Worm (Caenorhabditis elegans) whole organism, late embryonic: ENCODE measurements around the gene T07A9.14.

Experiments used
- ceh-22 ChIP-seq: sonication (generic microtip); optimal IDR thresholded peaks from 2 replicates; lab custom pipeline; 2017; ENCODE audit warnings: missing biosample characterization, missing genetic modification characterization
- ceh-24 ChIP-seq: sonication (generic microtip); optimal IDR thresholded peaks from 2 replicates; lab custom pipeline; 2016; ENCODE audit warnings: mild to moderate bottlenecking, missing genetic modification characterization, missing compliant biosample characterization
- fkh-10 ChIP-seq: fragments of 150-350 bp; optimal IDR thresholded peaks from 2 replicates; lab custom pipeline; 2014; ENCODE audit warnings: missing biosample characterization, missing genetic modification reagents, missing genetic modification characterization
- nhr-11 ChIP-seq: fragments of 150-350 bp; optimal IDR thresholded peaks from 2 replicates; lab custom pipeline; 2014; ENCODE audit warnings: missing biosample characterization, missing genetic modification characterization
- odd-2 ChIP-seq: sonication (generic microtip); optimal IDR thresholded peaks from 2 replicates; lab custom pipeline; 2017; ENCODE audit warnings: antibody characterized with exemption, mild to moderate bottlenecking, missing genetic modification characterization, missing compliant biosample characterization
- tbx-7 ChIP-seq: sonication (generic microtip); optimal IDR thresholded peaks from 2 replicates; lab custom pipeline; 2016; ENCODE audit warnings: missing genotype, missing genetic modification characterization, missing compliant biosample characterization
- unc-3 ChIP-seq, 2 experiments: fragments of 200-800 bp in 1 of 2; sonication (Bioruptor generic) in 1 of 2; sonication (generic microtip) in 1 of 2; conservative IDR thresholded peaks in 1 of 2; optimal IDR thresholded peaks in 1 of 2; 2 replicates each; pipeline versions ENCODE4 v1.3.6 to Lab custom; 2016 to 2022; ENCODE audit warnings: missing compliant biosample characterization in 2 of 2, missing genetic modification characterization in 2 of 2, missing genetic modification reagents in 1 of 2

- no peak for TF ChIP-seq odd-2
- TF ChIP-seq tbx-7 = no peak
- no peak for TF ChIP-seq unc-3 (GFP tag; conservative IDR thresholded peaks at IDR 0.05; lab: Robert Waterston, UW)
- no peak for TF ChIP-seq unc-3 (tag; optimal IDR thresholded peaks at IDR 0.05; lab: Kevin White, UChicago)
- no peak for TF ChIP-seq fkh-10 (GFP tag; lab: Kevin White, UChicago)
- TF ChIP-seq ceh-22 (tag; lab: Kevin White, UChicago) = no peak
- no peak for TF ChIP-seq ceh-24
- TF ChIP-seq nhr-11 (tag; lab: Kevin White, UChicago) = no peak
Observed at ce11 chrIV:420686-421085, 34.2 kb downstream of the T07A9.14 start.
